Worm (Caenorhabditis elegans) whole organism, late embryonic: ENCODE measurements around the gene F54H5.3.

Experiments used
- ama-1 ChIP-seq: fragments of 150-350 bp; optimal IDR thresholded peaks from 2 replicates; lab custom pipeline; 2014
- ceh-9 ChIP-seq: sonication (generic microtip); optimal IDR thresholded peaks from 2 replicates; lab custom pipeline; 2016; ENCODE audit warnings: mild to moderate bottlenecking, missing genetic modification characterization, inconsistent platforms, missing compliant biosample characterization
- lin-11 ChIP-seq: fragments of 200-800 bp; sonication (Bioruptor generic); optimal IDR thresholded peaks from 2 replicates; lab custom pipeline; 2018; ENCODE audit warnings: mild to moderate bottlenecking, missing genetic modification characterization, missing compliant biosample characterization
- pha-4 ChIP-seq: fragments of 150-350 bp; optimal IDR thresholded peaks from 2 replicates; lab custom pipeline; 2018; ENCODE audit warnings: missing biosample characterization, missing genetic modification reagents, missing genetic modification characterization
- sox-4 ChIP-seq: sonication (generic microtip); optimal IDR thresholded peaks from 2 replicates; lab custom pipeline; 2017; ENCODE audit warnings: mild to moderate bottlenecking, missing genetic modification characterization, inconsistent platforms, missing compliant biosample characterization
- tbx-7 ChIP-seq: sonication (generic microtip); optimal IDR thresholded peaks from 2 replicates; lab custom pipeline; 2016; ENCODE audit warnings: missing genotype, missing genetic modification characterization, missing compliant biosample characterization
- ttx-3 ChIP-seq: sonication (generic microtip); optimal IDR thresholded peaks from 2 replicates; lab custom pipeline; 2016; ENCODE audit warnings: missing genetic modification reagents, missing genetic modification characterization, missing compliant biosample characterization

ce11 chrII:6628397-6628796 lies 6.4 kb downstream of the F54H5.3 start:
- no peak for TF ChIP-seq pha-4 (tag; lab: Kevin White, UChicago)
- no peak for TF ChIP-seq tbx-7 (tag; lab: Kevin White, UChicago)
- TF ChIP-seq sox-4 = no peak
- TF ChIP-seq ttx-3 = no peak
- no peak for TF ChIP-seq ama-1
- no peak for TF ChIP-seq lin-11 (tag; lab: Kevin White, UChicago)
- no peak for TF ChIP-seq ceh-9 (tag; lab: Kevin White, UChicago)
